Fruit fly (Drosophila melanogaster) whole organism, prepupa: ENCODE results near the gene t-cup.

Experiments
- CG1621 ChIP-seq: fragments of 200-800 bp; sonication (Bioruptor generic); optimal IDR thresholded peaks from 3 replicates; lab custom pipeline; 2018; ENCODE audit warnings: missing biosample characterization, mild to moderate bottlenecking, missing genetic modification characterization
- CG3919 ChIP-seq: fragments of 200-800 bp; sonication (Bioruptor generic); optimal IDR thresholded peaks from 3 replicates; lab custom pipeline; 2016; ENCODE audit warnings: missing biosample characterization, missing genetic modification characterization
- CG6276 ChIP-seq: fragments of 200-800 bp; sonication (Bioruptor generic); optimal IDR thresholded peaks from 2 replicates; lab custom pipeline; 2017; ENCODE audit warnings: missing biosample characterization, mild to moderate bottlenecking, missing genetic modification characterization
- Eip75B ChIP-seq: fragments of 200-800 bp; sonication (Bioruptor generic); optimal IDR thresholded peaks from 3 replicates; lab custom pipeline; 2016; ENCODE audit warnings: missing biosample characterization, missing genetic modification characterization
- achi ChIP-seq: fragments of 200-800 bp; sonication (Bioruptor generic); optimal IDR thresholded peaks from 3 replicates; lab custom pipeline; 2016; ENCODE audit warnings: missing biosample characterization, missing genetic modification characterization
- esn ChIP-seq: fragments of 200-800 bp; sonication (Bioruptor generic); optimal IDR thresholded peaks from 2 replicates; lab custom pipeline; 2016; ENCODE audit warnings: missing biosample characterization, mild to moderate bottlenecking, missing genetic modification characterization, moderate library complexity

dm6 chr2L:12521527-12522292, 24.6 kb upstream of the t-cup start:
- TF ChIP-seq CG1621 (tag; lab: Kevin White, UChicago), result no peak
- no peak for TF ChIP-seq CG3919 (GFP tag; lab: Kevin White, UChicago)
- TF ChIP-seq achi, result no peak
- TF ChIP-seq esn (GFP tag; lab: Kevin White, UChicago), result no peak
- no peak for TF ChIP-seq CG6276 (GFP tag; lab: Kevin White, UChicago)
- no peak for TF ChIP-seq Eip75B (GFP tag; lab: Kevin White, UChicago)
